Worm (Caenorhabditis elegans) whole organism, early embryonic: Measurements from ENCODE around the gene ZK470.14.

Experiments
- B0310.2 ChIP-seq: sonication (generic microtip); optimal IDR thresholded peaks from 2 replicates; lab custom pipeline; 2016; ENCODE audit warnings: mild to moderate bottlenecking, missing genetic modification characterization, missing compliant biosample characterization
- F13C5.2 ChIP-seq: sonication (generic microtip); optimal IDR thresholded peaks from 2 replicates; lab custom pipeline; 2017; ENCODE audit warnings: mild to moderate bottlenecking, missing genetic modification characterization, inconsistent platforms, missing compliant biosample characterization
- ama-1 ChIP-seq: fragments of 150-350 bp; optimal IDR thresholded peaks from 2 replicates; lab custom pipeline; 2014
- ets-7 ChIP-seq: sonication (generic microtip); optimal IDR thresholded peaks from 2 replicates; lab custom pipeline; 2016; ENCODE audit warnings: missing genotype, missing genetic modification characterization, missing compliant biosample characterization
- hnd-1 ChIP-seq: sonication (generic microtip); optimal IDR thresholded peaks from 2 replicates; lab custom pipeline; 2016; ENCODE audit warnings: missing genetic modification characterization, missing compliant biosample characterization
- tbx-11 ChIP-seq: fragments of 200-800 bp; sonication (Bioruptor generic); IDR thresholded peaks from 2 replicates; pipeline ENCODE4 v1.3.6; 2022; ENCODE audit warnings: missing genetic modification characterization, missing compliant biosample characterization
- tra-4 ChIP-seq: sonication (generic microtip); optimal IDR thresholded peaks from 2 replicates; lab custom pipeline; 2017; ENCODE audit warnings: missing genetic modification characterization, missing compliant biosample characterization

DNA sequence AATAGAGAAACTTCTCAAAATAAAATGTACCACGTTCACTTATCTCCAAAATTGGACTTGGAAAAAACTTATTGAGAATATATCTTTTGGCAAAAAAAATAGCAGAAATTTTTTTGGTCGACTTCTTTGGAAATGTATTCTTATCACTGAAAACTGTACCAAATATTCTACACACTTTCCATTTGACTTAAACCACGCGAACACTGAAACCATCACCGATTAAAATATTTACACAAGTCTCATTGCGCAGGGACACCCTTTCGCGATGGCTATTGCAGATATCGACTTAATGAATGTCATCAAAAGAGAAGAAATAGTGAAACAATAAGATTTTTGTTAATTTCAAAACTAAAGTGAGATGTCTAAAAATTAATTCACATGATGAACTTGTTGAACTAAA is 41.2 kb downstream of the ZK470.14 start:
- TF ChIP-seq tra-4 (tag; lab: Kevin White, UChicago) (no peak), tbx-11 (GFP tag; lab: Robert Waterston, UW) (no peak), ets-7 (tag; lab: Kevin White, UChicago) (no peak), hnd-1 (tag; lab: Kevin White, UChicago) (no peak), ama-1 (lab: Kevin White, UChicago) (no peak), F13C5.2 (tag; lab: Kevin White, UChicago) (no peak), B0310.2 (no peak)
